Worm (Caenorhabditis elegans): ENCODE measurements around the gene F52E1.2.

Gene F52E1.2

ce11 chrV:8410406-8410805 lies at the start of gene F52E1.2:
TSS of gene F52E1.2 (plus strand) at chrV:8410595.
- TF ChIP-seq aha-1 (tag; optimal IDR thresholded peaks at IDR 0.05): no peak
- no peak for TF ChIP-seq swsn-7 (tag; optimal IDR thresholded peaks at IDR 0.05)
- TF ChIP-seq ceh-90 (tag; optimal IDR thresholded peaks at IDR 0.05): no peak
- TF ChIP-seq nhr-76 (tag; optimal IDR thresholded peaks at IDR 0.05): no peak
- TF ChIP-seq unc-98 (GFP tag; IDR thresholded peaks at IDR 0.05): no peak
- TF ChIP-seq hlh-4 (tag; optimal IDR thresholded peaks at IDR 0.05): no peak
- TF ChIP-seq ceh-82 (tag; optimal IDR thresholded peaks at IDR 0.05): no peak
- TF ChIP-seq lin-39 (tag; optimal IDR thresholded peaks at IDR 0.05): no peak
- TF ChIP-seq vab-15 (tag; optimal IDR thresholded peaks at IDR 0.05): no peak
- TF ChIP-seq nhr-19 (GFP tag; conservative IDR thresholded peaks at IDR 0.05): no peak
- no peak for TF ChIP-seq egl-27 (tag; optimal IDR thresholded peaks at IDR 0.05)
- no peak for TF ChIP-seq zip-4 (GFP tag; optimal IDR thresholded peaks at IDR 0.05)
- no peak for TF ChIP-seq C34B4.2 (tag; optimal IDR thresholded peaks at IDR 0.05)
- no peak for TF ChIP-seq hpl-2 (GFP tag; optimal IDR thresholded peaks at IDR 0.05)

- TF ChIP-seq elt-3 (tag; optimal IDR thresholded peaks at IDR 0.05) (no peak), grh-1 (GFP tag; IDR thresholded peaks at IDR 0.05) (no peak), ets-5 (GFP tag; IDR thresholded peaks at IDR 0.05) (no peak), ztf-11 (tag; optimal IDR thresholded peaks at IDR 0.05) (no peak), nhr-77 (tag; optimal IDR thresholded peaks at IDR 0.05) (no peak), hlh-4 (tag; optimal IDR thresholded peaks at IDR 0.05) (no peak)
Measured at ce11 chrV:8370705-8371104, 39.7 kb upstream of the F52E1.2 start, which contains the start of gene gpa-2. TSS of gene gpa-2 (plus strand) at chrV:8371005.

- TF ChIP-seq elt-2 (tag; optimal IDR thresholded peaks at IDR 0.05): no peak
- no peak for TF ChIP-seq nhr-237 (tag; optimal IDR thresholded peaks at IDR 0.05)
- TF ChIP-seq unc-130 (tag; optimal IDR thresholded peaks at IDR 0.05): no peak
- TF ChIP-seq elt-3 (tag; optimal IDR thresholded peaks at IDR 0.05): no peak
- TF ChIP-seq zag-1 (tag; optimal IDR thresholded peaks at IDR 0.05): no peak
- no peak for TF ChIP-seq C34B4.2 (tag; optimal IDR thresholded peaks at IDR 0.05)
- TF ChIP-seq unc-98 (GFP tag; IDR thresholded peaks at IDR 0.05): no peak
- no peak for TF ChIP-seq lin-39 (tag; optimal IDR thresholded peaks at IDR 0.05)
- TF ChIP-seq ceh-90 (tag; optimal IDR thresholded peaks at IDR 0.05): no peak
- TF ChIP-seq irx-1 (tag; optimal IDR thresholded peaks at IDR 0.05): no peak
- TF ChIP-seq tlp-1 (tag; optimal IDR thresholded peaks at IDR 0.05): no peak
- TF ChIP-seq swsn-7 (tag; optimal IDR thresholded peaks at IDR 0.05): no peak
- TF ChIP-seq sptf-1 (tag; optimal IDR thresholded peaks at IDR 0.05): no peak
- TF ChIP-seq vab-15 (tag; optimal IDR thresholded peaks at IDR 0.05): no peak
- TF ChIP-seq tbx-2 (tag; optimal IDR thresholded peaks at IDR 0.05): no peak
Measured at ce11 chrV:8375419-8375818, 35.0 kb upstream of the F52E1.2 start, which contains the start of gene F38E1.10. TSS of gene F38E1.10 (minus strand) at chrV:8375519.

- TF ChIP-seq nhr-76 (tag; optimal IDR thresholded peaks at IDR 0.05): no peak
- TF ChIP-seq skn-1 (tag; optimal IDR thresholded peaks at IDR 0.05): no peak
- no peak for TF ChIP-seq fkh-10 (GFP tag; optimal IDR thresholded peaks at IDR 0.05)
- no peak for TF ChIP-seq unc-62 (GFP tag; optimal IDR thresholded peaks at IDR 0.05)
- no peak for TF ChIP-seq ceh-8 (GFP tag; optimal IDR thresholded peaks at IDR 0.05)
- TF ChIP-seq efl-1 (optimal IDR thresholded peaks at IDR 0.05): no peak
- TF ChIP-seq efl-1 (GFP tag; optimal IDR thresholded peaks at IDR 0.05 in 1 of 2): no peak
- TF ChIP-seq nhr-84 (tag; optimal IDR thresholded peaks at IDR 0.05): no peak
- TF ChIP-seq ama-1 (optimal IDR thresholded peaks at IDR 0.05): no peak
- no peak for TF ChIP-seq nhr-28 (tag; optimal IDR thresholded peaks at IDR 0.05)
- no peak for TF ChIP-seq fkh-8 (tag; optimal IDR thresholded peaks at IDR 0.05)
- no peak for TF ChIP-seq tbx-2 (tag; optimal IDR thresholded peaks at IDR 0.05)
- no peak for TF ChIP-seq efl-3 (GFP tag; optimal IDR thresholded peaks at IDR 0.05)
- TF ChIP-seq blmp-1 (tag; optimal IDR thresholded peaks at IDR 0.05): no peak
- TF ChIP-seq hlh-4 (tag; optimal IDR thresholded peaks at IDR 0.05): no peak
- no peak for TF ChIP-seq rnt-1 (tag; optimal IDR thresholded peaks at IDR 0.05)
- no peak for TF ChIP-seq ces-1 (GFP tag; optimal IDR thresholded peaks at IDR 0.05)
- no peak for TF ChIP-seq pqm-1 (tag; optimal IDR thresholded peaks at IDR 0.05)
- TF ChIP-seq fos-1 (tag; optimal IDR thresholded peaks at IDR 0.05): no peak
- no peak for TF ChIP-seq lsy-2 (tag; optimal IDR thresholded peaks at IDR 0.05)
- no peak for TF ChIP-seq tlp-1 (tag; optimal IDR thresholded peaks at IDR 0.05)
Measured at ce11 chrV:8375849-8376248, 34.5 kb upstream of the F52E1.2 start, which contains the start of gene F38E1.3. TSS of gene F38E1.3 (plus strand) at chrV:8376149.
